Worm (Caenorhabditis elegans) whole organism, L3 larva: ENCODE data around the gene F59B2.14.

Source experiments
- R02D3.7 ChIP-seq: fragments of 150-350 bp; optimal IDR thresholded peaks from 2 replicates; lab custom pipeline; 2014; ENCODE audit warnings: missing biosample characterization, missing genetic modification characterization
- ama-1 ChIP-seq: fragments of 150-350 bp; optimal IDR thresholded peaks from 2 replicates; lab custom pipeline; 2018
- ceh-16 ChIP-seq: sonication (generic microtip); optimal IDR thresholded peaks from 2 replicates; lab custom pipeline; 2017; ENCODE audit warnings: missing biosample characterization, missing genetic modification characterization
- ceh-28 ChIP-seq: fragments of 150-350 bp; optimal IDR thresholded peaks from 2 replicates; lab custom pipeline; 2014; ENCODE audit warnings: missing biosample characterization, missing genetic modification reagents, missing genetic modification characterization
- ceh-82 ChIP-seq: fragments of 150-350 bp; optimal IDR thresholded peaks from 2 replicates; lab custom pipeline; 2014; ENCODE audit warnings: missing biosample characterization, missing genetic modification characterization
- ceh-9 ChIP-seq: sonication (generic microtip); optimal IDR thresholded peaks from 2 replicates; lab custom pipeline; 2018; ENCODE audit warnings: missing biosample characterization, missing genetic modification characterization
- daf-12 ChIP-seq: fragments of 150-350 bp; optimal IDR thresholded peaks from 2 replicates; lab custom pipeline; 2014; ENCODE audit warnings: missing biosample characterization, missing genetic modification reagents, missing genetic modification characterization
- egl-27 ChIP-seq: sonication (generic microtip); optimal IDR thresholded peaks from 4 replicates; lab custom pipeline; 2017; ENCODE audit warnings: missing biosample characterization, missing genetic modification reagents, missing genetic modification characterization
- egl-5 ChIP-seq: fragments of 150-350 bp; optimal IDR thresholded peaks from 2 replicates; lab custom pipeline; 2017; ENCODE audit warnings: missing biosample characterization, missing genetic modification reagents, missing genetic modification characterization, inconsistent platforms
- elt-1 ChIP-seq: fragments of 150-350 bp; optimal IDR thresholded peaks from 2 replicates; lab custom pipeline; 2014; ENCODE audit warnings: missing biosample characterization, missing genetic modification characterization
- elt-2 ChIP-seq: sonication (generic microtip); optimal IDR thresholded peaks from 2 replicates; lab custom pipeline; 2016; ENCODE audit warnings: missing genetic modification reagents, mild to moderate bottlenecking, missing genetic modification characterization, missing compliant biosample characterization
- elt-3 ChIP-seq, 3 experiments: fragments of 150-350 bp in 1 of 3; sonication (generic microtip) in 2 of 3; optimal IDR thresholded peaks; 2 replicates in 2 of 3; 4 replicates in 1 of 3; lab custom pipeline; 2014 to 2017; ENCODE audit warnings: missing biosample characterization in 3 of 3, missing genetic modification characterization in 3 of 3
- eor-1 ChIP-seq, 2 experiments: fragments of 150-350 bp; optimal IDR thresholded peaks; 2 replicates each; lab custom pipeline; 2014 to 2018; ENCODE audit warnings: missing biosample characterization in 2 of 2, missing genetic modification characterization in 2 of 2
- fkh-10 ChIP-seq: sonication (generic microtip); optimal IDR thresholded peaks from 2 replicates; lab custom pipeline; 2017; ENCODE audit warnings: missing biosample characterization, missing genetic modification reagents, missing genetic modification characterization
- fos-1 ChIP-seq: fragments of 150-350 bp; optimal IDR thresholded peaks from 2 replicates; lab custom pipeline; 2014; ENCODE audit warnings: missing biosample characterization, missing genetic modification characterization
- hmg-11 ChIP-seq: sonication (generic microtip); optimal IDR thresholded peaks from 2 replicates; lab custom pipeline; 2016; ENCODE audit warnings: missing genetic modification characterization, missing compliant biosample characterization
- jun-1 ChIP-seq: fragments of 150-350 bp; optimal IDR thresholded peaks from 2 replicates; lab custom pipeline; 2014; ENCODE audit warnings: missing biosample characterization, missing genetic modification reagents, missing genetic modification characterization
- lin-15B ChIP-seq: fragments of 150-350 bp; optimal IDR thresholded peaks from 2 replicates; lab custom pipeline; 2014; ENCODE audit warnings: missing biosample characterization, missing genetic modification characterization
- lin-39 ChIP-seq: fragments of 150-350 bp; optimal IDR thresholded peaks from 2 replicates; lab custom pipeline; 2018; ENCODE audit warnings: missing biosample characterization, missing genetic modification reagents, missing genetic modification characterization
- lsy-12 ChIP-seq: sonication (generic microtip); optimal IDR thresholded peaks from 2 replicates; lab custom pipeline; 2016; ENCODE audit warnings: mild to moderate bottlenecking, missing genetic modification characterization, missing compliant biosample characterization
- mdl-1 ChIP-seq: fragments of 150-350 bp; optimal IDR thresholded peaks from 2 replicates; lab custom pipeline; 2014; ENCODE audit warnings: missing biosample characterization, missing genetic modification characterization
- mml-1 ChIP-seq: fragments of 150-350 bp; sonication (generic microtip); optimal IDR thresholded peaks from 3 replicates; lab custom pipeline; 2014; ENCODE audit warnings: missing biosample characterization, missing genetic modification characterization
- nfya-1 ChIP-seq: sonication (generic microtip); optimal IDR thresholded peaks from 2 replicates; lab custom pipeline; 2017; ENCODE audit warnings: missing genetic modification characterization, mild to moderate bottlenecking, missing compliant biosample characterization, antibody characterized with exemption, moderate library complexity; ENCODE audit not compliant: insufficient read depth
- nhr-11 ChIP-seq: fragments of 150-350 bp; optimal IDR thresholded peaks from 2 replicates; lab custom pipeline; 2014; ENCODE audit warnings: missing biosample characterization, missing genetic modification characterization
- nhr-12 ChIP-seq: fragments of 150-350 bp; optimal IDR thresholded peaks from 2 replicates; lab custom pipeline; 2014; ENCODE audit warnings: missing biosample characterization, missing genetic modification characterization
- nhr-23 ChIP-seq: fragments of 150-350 bp; optimal IDR thresholded peaks from 2 replicates; lab custom pipeline; 2014; ENCODE audit warnings: missing biosample characterization, missing genetic modification reagents, missing genetic modification characterization
- nhr-237 ChIP-seq: fragments of 150-350 bp; optimal IDR thresholded peaks from 2 replicates; lab custom pipeline; 2014; ENCODE audit warnings: missing biosample characterization, missing genetic modification characterization
- nhr-25 ChIP-seq: sonication (generic microtip); optimal IDR thresholded peaks from 2 replicates; lab custom pipeline; 2017; ENCODE audit warnings: missing biosample characterization, missing genetic modification characterization
- nhr-28 ChIP-seq: fragments of 150-350 bp; optimal IDR thresholded peaks from 2 replicates; lab custom pipeline; 2014; ENCODE audit warnings: missing biosample characterization, missing genetic modification characterization
- nhr-43 ChIP-seq: sonication (generic microtip); optimal IDR thresholded peaks from 2 replicates; lab custom pipeline; 2016; ENCODE audit warnings: mild to moderate bottlenecking, missing genetic modification characterization, missing compliant biosample characterization; ENCODE audit not compliant: poor library complexity, severe bottlenecking
- nhr-67 ChIP-seq: fragments of 150-350 bp; optimal IDR thresholded peaks from 2 replicates; lab custom pipeline; 2014; ENCODE audit warnings: missing biosample characterization, missing genetic modification characterization
- nhr-77 ChIP-seq: fragments of 150-350 bp; optimal IDR thresholded peaks from 2 replicates; lab custom pipeline; 2014; ENCODE audit warnings: missing biosample characterization, missing genetic modification characterization
- pha-4 ChIP-seq: fragments of 150-350 bp; optimal IDR thresholded peaks from 2 replicates; lab custom pipeline; 2014; ENCODE audit warnings: missing biosample characterization, missing genetic modification reagents, missing genetic modification characterization
- pqm-1 ChIP-seq: fragments of 150-350 bp; optimal IDR thresholded peaks from 2 replicates; lab custom pipeline; 2017; ENCODE audit warnings: missing biosample characterization, missing genetic modification characterization, inconsistent platforms
- sea-2 ChIP-seq: fragments of 150-350 bp; sonication (generic microtip); optimal IDR thresholded peaks from 4 replicates; lab custom pipeline; 2014; ENCODE audit warnings: missing biosample characterization, missing genetic modification reagents, missing genetic modification characterization
- skn-1 ChIP-seq: fragments of 150-350 bp; optimal IDR thresholded peaks from 2 replicates; lab custom pipeline; 2014; ENCODE audit warnings: missing biosample characterization, missing genetic modification characterization
- snpc-4 ChIP-seq: fragments of 150-350 bp; optimal IDR thresholded peaks from 2 replicates; lab custom pipeline; 2014; ENCODE audit warnings: missing biosample characterization, missing genetic modification characterization
- tbx-2 ChIP-seq: sonication (generic microtip); optimal IDR thresholded peaks from 2 replicates; lab custom pipeline; 2016; ENCODE audit warnings: mild to moderate bottlenecking, missing genetic modification characterization, missing compliant biosample characterization
- unc-39 ChIP-seq: sonication (generic microtip); optimal IDR thresholded peaks from 4 replicates; lab custom pipeline; 2017; ENCODE audit warnings: missing biosample characterization, missing genetic modification characterization
- unc-62 ChIP-seq: fragments of 150-350 bp; sonication (generic microtip); optimal IDR thresholded peaks from 4 replicates; lab custom pipeline; 2014; ENCODE audit warnings: missing biosample characterization, missing genetic modification reagents, missing genetic modification characterization
- ztf-4 ChIP-seq: fragments of 150-350 bp; optimal IDR thresholded peaks from 2 replicates; lab custom pipeline; 2014; ENCODE audit warnings: missing biosample characterization, missing genetic modification characterization

Gene F59B2.14

DNA sequence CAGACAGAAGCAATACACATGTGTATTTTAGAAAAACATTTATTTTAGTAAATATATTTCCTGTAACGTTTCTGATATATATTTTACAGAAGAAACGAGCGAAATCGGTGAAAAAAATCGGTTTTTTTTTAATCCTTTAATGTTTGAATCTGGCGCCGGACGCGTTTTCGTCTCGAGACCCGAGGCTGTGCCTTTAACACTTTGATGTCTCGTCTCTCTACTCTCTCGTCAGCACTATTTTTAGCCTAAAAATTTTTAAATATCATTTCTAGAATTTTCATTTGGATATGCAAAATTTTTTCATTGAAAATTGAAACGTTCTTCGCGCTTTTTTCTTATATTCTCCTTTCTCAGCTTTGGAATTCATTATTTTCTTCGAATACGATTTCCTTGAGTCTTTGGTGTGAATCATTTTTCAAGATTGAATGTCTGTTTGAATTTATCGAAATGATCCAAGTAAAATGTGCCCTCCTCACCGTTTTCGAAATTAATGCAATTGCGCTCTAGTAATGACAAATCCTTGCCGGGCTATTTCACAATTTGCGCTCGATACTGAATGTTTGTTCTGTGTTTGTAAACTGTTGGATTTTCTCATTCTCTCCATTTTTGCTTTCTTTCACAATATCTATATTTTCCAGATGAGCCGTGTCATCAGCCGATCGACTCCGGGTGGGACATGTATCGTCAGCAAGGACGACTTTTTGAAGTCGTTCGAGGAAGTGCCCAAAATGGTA is 32.1 kb upstream of the F59B2.14 start, which contains the start of gene cls-2:
Gene cls-2 (plus strand): TSS at position 635 of the 734 bp plus-strand sequence.
- TF ChIP-seq skn-1 (tag; lab: Kevin White, UChicago) (no peak), lin-15B (tag; lab: Kevin White, UChicago) (peak; percentile 29)

- TF ChIP-seq pqm-1 (peak; percentile 26), nhr-28 (tag; lab: Kevin White, UChicago) (no peak), unc-39 (tag; lab: Kevin White, UChicago) (no peak), egl-5 (peak; percentile 90), pha-4 (tag; lab: Kevin White, UChicago) (peak; percentile 80), jun-1 (tag; lab: Kevin White, UChicago) (peak; percentile 97), nhr-11 (tag; lab: Kevin White, UChicago) (no peak), eor-1 (tag; optimal IDR thresholded peaks at IDR 0.05; lab: Kevin White, UChicago) (no peak), elt-3 (tag; optimal IDR thresholded peaks at IDR 0.05; lab: Kevin White, UChicago) (peak; percentile 26 to 84 (median 75)), fkh-10 (GFP tag; lab: Kevin White, UChicago) (peak; percentile 49), fos-1 (tag; lab: Kevin White, UChicago) (peak; percentile 41), nhr-67 (no peak), elt-1 (tag; lab: Kevin White, UChicago) (peak; percentile 16), nhr-25 (tag; lab: Kevin White, UChicago) (peak; percentile 99), nfya-1 (tag; lab: Kevin White, UChicago) (peak; percentile 96), lin-15B (tag; lab: Kevin White, UChicago) (peak; percentile 79), nhr-237 (no peak), lin-39 (peak; percentile 92), sea-2 (GFP tag; lab: Kevin White, UChicago) (peak; percentile 80), nhr-43 (tag; lab: Kevin White, UChicago) (peak; percentile 92), lsy-12 (tag; lab: Kevin White, UChicago) (peak; percentile 99), nhr-77 (tag; lab: Kevin White, UChicago) (no peak), ztf-4 (peak; percentile 27), mml-1 (peak; percentile 56), snpc-4 (tag; lab: Kevin White, UChicago) (no peak), mdl-1 (peak; percentile 87), ceh-9 (tag; lab: Kevin White, UChicago) (no peak), egl-27 (tag; lab: Kevin White, UChicago) (peak; percentile 30), elt-2 (tag; lab: Kevin White, UChicago) (peak; percentile 67), ceh-16 (no peak), nhr-12 (no peak), ama-1 (lab: Kevin White, UChicago) (peak; percentile 97), unc-62 (GFP tag; lab: Kevin White, UChicago) (no peak), ceh-82 (tag; lab: Kevin White, UChicago) (no peak), nhr-23 (tag; lab: Kevin White, UChicago) (peak; percentile 97), hmg-11 (tag; lab: Kevin White, UChicago) (peak; percentile 82), daf-12 (tag; lab: Kevin White, UChicago) (no peak), tbx-2 (peak; percentile 91), ceh-28 (tag; lab: Kevin White, UChicago) (peak; percentile 80), R02D3.7 (tag; lab: Kevin White, UChicago) (peak; percentile 62)
Observed at ce11 chrIII:9053740-9054252, 31.4 kb upstream of the F59B2.14 start, which contains the start of gene R107.5. Gene R107.5 (minus strand): TSS chrIII:9053790.
